Worm (Caenorhabditis elegans) whole organism, L1 larva: ENCODE measurements around the gene rpl-39.
A peak's percentile ranks its signal among the peaks of the same experiment; 100 is the strongest.

Source experiments
- C04F5.9 ChIP-seq: sonication (generic microtip); optimal IDR thresholded peaks from 2 replicates; lab custom pipeline; 2016; ENCODE audit warnings: missing genetic modification characterization, missing compliant biosample characterization
- F16B12.6 ChIP-seq: fragments of 150-350 bp; optimal IDR thresholded peaks from 2 replicates; lab custom pipeline; 2014; ENCODE audit warnings: missing biosample characterization, missing genetic modification characterization
- aly-2 ChIP-seq: fragments of 150-350 bp; optimal IDR thresholded peaks from 2 replicates; lab custom pipeline; 2014; ENCODE audit warnings: missing biosample characterization, missing genetic modification characterization
- ceh-63 ChIP-seq: fragments of 200-800 bp; sonication (Bioruptor generic); optimal IDR thresholded peaks from 2 replicates; lab custom pipeline; 2018; ENCODE audit warnings: mild to moderate bottlenecking, missing genetic modification characterization, missing compliant biosample characterization
- ceh-82 ChIP-seq, 3 experiments: fragments of 150-350 bp in 1 of 3; sonication (generic microtip) in 2 of 3; optimal IDR thresholded peaks; 2 replicates each; lab custom pipeline; 2014 to 2017; ENCODE audit warnings: missing biosample characterization in 3 of 3, missing genetic modification characterization in 3 of 3
- dsc-1 ChIP-seq: sonication (generic microtip); optimal IDR thresholded peaks from 2 replicates; lab custom pipeline; 2016; ENCODE audit warnings: mild to moderate bottlenecking, missing genetic modification characterization, missing compliant biosample characterization
- egl-13 ChIP-seq: sonication (generic microtip); optimal IDR thresholded peaks from 2 replicates; lab custom pipeline; 2016; ENCODE audit warnings: missing genotype, missing genetic modification reagents, missing genetic modification characterization, missing compliant biosample characterization
- fkh-8 ChIP-seq: sonication (generic microtip); optimal IDR thresholded peaks from 2 replicates; lab custom pipeline; 2016; ENCODE audit warnings: mild to moderate bottlenecking, missing genetic modification characterization, missing compliant biosample characterization
- lin-14 ChIP-seq: fragments of 200-800 bp; sonication (Bioruptor generic); optimal IDR thresholded peaks from 2 replicates; lab custom pipeline; 2018; ENCODE audit warnings: mild to moderate bottlenecking, missing genetic modification characterization, moderate library complexity, missing compliant biosample characterization
- nhr-47 ChIP-seq: sonication (generic microtip); optimal IDR thresholded peaks from 2 replicates; lab custom pipeline; 2016; ENCODE audit warnings: mild to moderate bottlenecking, missing genetic modification characterization, moderate library complexity, missing compliant biosample characterization
- nhr-71 ChIP-seq: sonication (generic microtip); optimal IDR thresholded peaks from 2 replicates; lab custom pipeline; 2016; ENCODE audit warnings: mild to moderate bottlenecking, missing genetic modification characterization, moderate library complexity, missing compliant biosample characterization
- skn-1 ChIP-seq: fragments of 150-350 bp; optimal IDR thresholded peaks from 2 replicates; lab custom pipeline; 2014; ENCODE audit warnings: missing biosample characterization, missing genetic modification characterization
- tbx-2 ChIP-seq: sonication (generic microtip); optimal IDR thresholded peaks from 2 replicates; lab custom pipeline; 2016; ENCODE audit warnings: missing genetic modification characterization, missing compliant biosample characterization
- unc-86 ChIP-seq: sonication (generic microtip); optimal IDR thresholded peaks from 2 replicates; lab custom pipeline; 2016; ENCODE audit warnings: missing genetic modification characterization, missing compliant biosample characterization
- ztf-11 ChIP-seq, 2 experiments: sonication (generic microtip); optimal IDR thresholded peaks; 2 replicates each; lab custom pipeline; 2016 to 2017; ENCODE audit warnings: missing genetic modification characterization in 2 of 2, missing biosample characterization in 1 of 2, missing compliant biosample characterization in 1 of 2

rpl-39 gene

ce11 chrV:7726927-7727326 lies 49.0 kb downstream of the rpl-39 start:
- peak; percentile 13 for TF ChIP-seq tbx-2 (tag; lab: Kevin White, UChicago)
- peak; percentile 55 for TF ChIP-seq unc-86 (tag; lab: Kevin White, UChicago)
- peak; percentile 75 for TF ChIP-seq lin-14 (GFP tag; lab: Kevin White, UChicago)
- no peak for TF ChIP-seq skn-1 (tag; lab: Kevin White, UChicago)
- peak; percentile 37 for TF ChIP-seq egl-13 (tag; lab: Kevin White, UChicago)
- peak; percentile 64 for TF ChIP-seq nhr-71 (tag; lab: Kevin White, UChicago)
- peak; percentile 71 for TF ChIP-seq fkh-8
- peak; percentile 30 for TF ChIP-seq nhr-47 (tag; lab: Kevin White, UChicago)
- TF ChIP-seq F16B12.6 (tag; lab: Kevin White, UChicago): no peak
- TF ChIP-seq dsc-1 (tag; lab: Kevin White, UChicago): peak; percentile 15
- TF ChIP-seq, all 84 proteins: peak for 8

ce11 chrV:7726202-7726601 lies 49.7 kb downstream of the rpl-39 start:
- TF ChIP-seq ceh-82 (tag; optimal IDR thresholded peaks at IDR 0.05; lab: Kevin White, UChicago): no peak
- TF ChIP-seq aly-2 (tag; lab: Kevin White, UChicago): no peak
- no peak for TF ChIP-seq lin-14 (GFP tag; lab: Kevin White, UChicago)
- no peak for TF ChIP-seq ztf-11 (tag; optimal IDR thresholded peaks at IDR 0.05; lab: Kevin White, UChicago)
- no peak for TF ChIP-seq ceh-63 (GFP tag; lab: Kevin White, UChicago)
- TF ChIP-seq C04F5.9 (tag; lab: Kevin White, UChicago): no peak
